Fruit fly (Drosophila melanogaster) whole organism, adult: Measurements from ENCODE around the gene CG31321.

Source experiments
- CG11617 ChIP-seq: fragments of 200-800 bp; sonication (Bioruptor generic); optimal IDR thresholded peaks from 2 replicates; lab custom pipeline; 2017; ENCODE audit warnings: mild to moderate bottlenecking, missing biosample characterization, missing genetic modification reagents, missing genetic modification characterization
- CG12768 ChIP-seq: fragments of 200-800 bp; sonication (Bioruptor generic); optimal IDR thresholded peaks from 2 replicates; lab custom pipeline; 2017; ENCODE audit warnings: missing biosample characterization, missing genetic modification characterization, mild to moderate bottlenecking, moderate library complexity, missing genetic modification reagents
- CG14711 ChIP-seq: fragments of 200-800 bp; sonication (Bioruptor generic); optimal IDR thresholded peaks from 2 replicates; lab custom pipeline; 2018; ENCODE audit warnings: missing biosample characterization, mild to moderate bottlenecking, missing genetic modification characterization, moderate library complexity
- CG1620 ChIP-seq: fragments of 200-800 bp; sonication (Bioruptor generic); optimal IDR thresholded peaks from 2 replicates; lab custom pipeline; 2016; ENCODE audit warnings: missing biosample characterization, missing genetic modification characterization
- CG33017 ChIP-seq: fragments of 200-800 bp; sonication (Bioruptor generic); optimal IDR thresholded peaks from 2 replicates; lab custom pipeline; 2018; ENCODE audit warnings: missing biosample characterization, mild to moderate bottlenecking, missing genetic modification characterization, moderate library complexity
- CG5204 ChIP-seq: fragments of 200-800 bp; sonication (Bioruptor generic); optimal IDR thresholded peaks from 2 replicates; lab custom pipeline; 2016; ENCODE audit warnings: missing biosample characterization, missing genetic modification characterization
- CG7045 ChIP-seq: fragments of 200-800 bp; sonication (Bioruptor generic); optimal IDR thresholded peaks from 2 replicates; lab custom pipeline; 2017; ENCODE audit warnings: missing biosample characterization, mild to moderate bottlenecking, missing genetic modification characterization
- CG7101 ChIP-seq: fragments of 200-800 bp; sonication (Bioruptor generic); optimal IDR thresholded peaks from 2 replicates; lab custom pipeline; 2018; ENCODE audit warnings: missing biosample characterization, mild to moderate bottlenecking, missing genetic modification characterization, moderate library complexity
- Clk ChIP-seq: fragments of 200-800 bp; sonication (Bioruptor generic); optimal IDR thresholded peaks from 2 replicates; lab custom pipeline; 2017; ENCODE audit warnings: missing biosample characterization, missing genetic modification characterization
- Crg-1 ChIP-seq: fragments of 200-800 bp; sonication (Bioruptor generic); optimal IDR thresholded peaks from 2 replicates; lab custom pipeline; 2016; ENCODE audit warnings: missing biosample characterization, missing genetic modification characterization
- Hr96 ChIP-seq: fragments of 200-800 bp; sonication (Bioruptor generic); optimal IDR thresholded peaks from 2 replicates; lab custom pipeline; 2016; ENCODE audit warnings: missing biosample characterization, missing genetic modification characterization
- Mnt ChIP-seq: fragments of 200-800 bp; sonication (Bioruptor generic); optimal IDR thresholded peaks from 2 replicates; lab custom pipeline; 2016; ENCODE audit warnings: missing biosample characterization, mild to moderate bottlenecking, missing genetic modification characterization
- bab1 ChIP-seq: fragments of 200-800 bp; sonication (Bioruptor generic); optimal IDR thresholded peaks from 3 replicates; lab custom pipeline; 2019; ENCODE audit warnings: missing biosample characterization, mild to moderate bottlenecking, missing genetic modification characterization, moderate library complexity
- cic ChIP-seq: fragments of 200-800 bp; sonication (Bioruptor generic); optimal IDR thresholded peaks from 2 replicates; lab custom pipeline; 2017; ENCODE audit warnings: missing biosample characterization, mild to moderate bottlenecking, missing genetic modification characterization, moderate library complexity
- cnc ChIP-seq, 2 experiments: fragments of >200 bp; optimal IDR thresholded peaks; 2 replicates each; lab custom pipeline; 2017
- kay ChIP-seq: fragments of 200-800 bp; sonication (Bioruptor generic); peaks from one replicate; lab custom pipeline; 2016; ENCODE audit warnings: missing biosample characterization, missing genetic modification characterization, borderline replicate concordance
- ovo ChIP-seq: fragments of 200-800 bp; sonication (Bioruptor generic); optimal IDR thresholded peaks from 2 replicates; lab custom pipeline; 2016; ENCODE audit warnings: missing biosample characterization, missing genetic modification characterization
- pad ChIP-seq: fragments of 200-800 bp; sonication (Bioruptor generic); optimal IDR thresholded peaks from 3 replicates; lab custom pipeline; 2017; ENCODE audit warnings: missing biosample characterization, missing genetic modification characterization, mild to moderate bottlenecking, moderate library complexity, missing genetic modification reagents
- tj ChIP-seq: fragments of 200-800 bp; sonication (Bioruptor generic); optimal IDR thresholded peaks from 3 replicates; lab custom pipeline; 2017; ENCODE audit warnings: missing biosample characterization, mild to moderate bottlenecking, missing genetic modification characterization, moderate library complexity
- toe ChIP-seq: fragments of 200-800 bp; sonication (Bioruptor generic); optimal IDR thresholded peaks from 2 replicates; lab custom pipeline; 2016; ENCODE audit warnings: missing biosample characterization, missing genetic modification characterization

The CG31321 gene

dm6 chr3R:14310062-14310461 is at the start of gene CG31321:
TSS of gene CG31321 (plus strand) at chr3R:14310362.
- TF ChIP-seq ovo (GFP tag; lab: Kevin White, UChicago) (no peak), CG11617 (GFP tag; lab: Kevin White, UChicago) (no peak), CG33017 (tag; lab: Kevin White, UChicago) (no peak), tj (GFP tag; lab: Kevin White, UChicago) (no peak), CG14711 (tag; lab: Kevin White, UChicago) (no peak), Mnt (no peak), Crg-1 (GFP tag; lab: Kevin White, UChicago) (no peak), pad (GFP tag; lab: Kevin White, UChicago) (no peak), CG7101 (tag; lab: Kevin White, UChicago) (no peak), Clk (GFP tag; lab: Kevin White, UChicago) (no peak), cic (no peak), cnc (optimal IDR thresholded peaks at IDR 0.05; lab: Kevin White, UChicago) (no peak)

- no peak for TF ChIP-seq kay (GFP tag; lab: Kevin White, UChicago)
- no peak for TF ChIP-seq bab1
- no peak for TF ChIP-seq Mnt
- TF ChIP-seq cnc (optimal IDR thresholded peaks at IDR 0.05; lab: Kevin White, UChicago) = no peak
- no peak for TF ChIP-seq toe (GFP tag; lab: Kevin White, UChicago)
- TF ChIP-seq CG12768 = no peak
- no peak for TF ChIP-seq cic
- no peak for TF ChIP-seq CG1620
- TF ChIP-seq pad (GFP tag; lab: Kevin White, UChicago) = no peak
- no peak for TF ChIP-seq CG5204 (GFP tag; lab: Kevin White, UChicago)
- TF ChIP-seq CG7101 (tag; lab: Kevin White, UChicago) = no peak
- TF ChIP-seq ovo (GFP tag; lab: Kevin White, UChicago) = no peak
- TF ChIP-seq tj (GFP tag; lab: Kevin White, UChicago) = no peak
Observed at dm6 chr3R:14261113-14261512, 49.0 kb upstream of the CG31321 start, which contains the start of gene CG14840. TSS of gene CG14840 (minus strand) at chr3R:14261213.

- TF ChIP-seq Crg-1 (GFP tag; lab: Kevin White, UChicago) = no peak
- TF ChIP-seq CG5204 (GFP tag; lab: Kevin White, UChicago) = no peak
- TF ChIP-seq ovo (GFP tag; lab: Kevin White, UChicago) = no peak
- no peak for TF ChIP-seq bab1
- TF ChIP-seq cic = no peak
- no peak for TF ChIP-seq CG11617 (GFP tag; lab: Kevin White, UChicago)
- TF ChIP-seq Clk (GFP tag; lab: Kevin White, UChicago) = no peak
- no peak for TF ChIP-seq CG7101 (tag; lab: Kevin White, UChicago)
- no peak for TF ChIP-seq pad (GFP tag; lab: Kevin White, UChicago)
- TF ChIP-seq CG7045 = no peak
- TF ChIP-seq toe (GFP tag; lab: Kevin White, UChicago) = no peak
Observed at dm6 chr3R:14262087-14262486, 48.1 kb upstream of the CG31321 start, which contains the start of the genes CG14839 and CG14841. TSS of gene CG14839 (plus strand) at chr3R:14262387. TSS of gene CG14841 (minus strand) at chr3R:14262418.

dm6 chr3R:14275519-14276172 is 34.5 kb upstream of the CG31321 start:
- TF ChIP-seq Mnt = no peak
- no peak for TF ChIP-seq CG14711 (tag; lab: Kevin White, UChicago)
- no peak for TF ChIP-seq Hr96 (GFP tag; lab: Kevin White, UChicago)
- TF ChIP-seq CG33017 (tag; lab: Kevin White, UChicago) = no peak
- no peak for TF ChIP-seq CG11617 (GFP tag; lab: Kevin White, UChicago)
- TF ChIP-seq pad (GFP tag; lab: Kevin White, UChicago) = no peak
- TF ChIP-seq cnc (optimal IDR thresholded peaks at IDR 0.05; lab: Kevin White, UChicago) = no peak
- no peak for TF ChIP-seq Clk (GFP tag; lab: Kevin White, UChicago)
- TF ChIP-seq tj (GFP tag; lab: Kevin White, UChicago) = no peak
- no peak for TF ChIP-seq CG12768
- TF ChIP-seq CG5204 (GFP tag; lab: Kevin White, UChicago) = no peak
- no peak for TF ChIP-seq CG7045
- no peak for TF ChIP-seq toe (GFP tag; lab: Kevin White, UChicago)
- no peak for TF ChIP-seq ovo (GFP tag; lab: Kevin White, UChicago)
- no peak for TF ChIP-seq bab1
- TF ChIP-seq kay (GFP tag; lab: Kevin White, UChicago) = no peak
- TF ChIP-seq Crg-1 (GFP tag; lab: Kevin White, UChicago) = no peak
- no peak for TF ChIP-seq cic
- TF ChIP-seq CG1620 = no peak
- TF ChIP-seq CG7101 (tag; lab: Kevin White, UChicago) = no peak

dm6 chr3R:14277894-14278522 is 32.2 kb upstream of the CG31321 start:
- peak; percentile 65 for TF ChIP-seq CG14711 (tag; lab: Kevin White, UChicago)
- TF ChIP-seq tj (GFP tag; lab: Kevin White, UChicago) = no peak
- no peak for TF ChIP-seq Hr96 (GFP tag; lab: Kevin White, UChicago)
- TF ChIP-seq toe (GFP tag; lab: Kevin White, UChicago) = peak; percentile 32
- TF ChIP-seq CG5204 (GFP tag; lab: Kevin White, UChicago) = peak; percentile 36
- no peak for TF ChIP-seq cic
- peak; percentile 1 for TF ChIP-seq CG11617 (GFP tag; lab: Kevin White, UChicago)
- peak; percentile 80 for TF ChIP-seq CG33017 (tag; lab: Kevin White, UChicago)
- TF ChIP-seq CG7101 (tag; lab: Kevin White, UChicago) = peak; percentile 60
- no peak for TF ChIP-seq CG1620
- TF ChIP-seq Clk (GFP tag; lab: Kevin White, UChicago) = peak; percentile 41
- TF ChIP-seq Crg-1 (GFP tag; lab: Kevin White, UChicago) = no peak
- no peak for TF ChIP-seq ovo (GFP tag; lab: Kevin White, UChicago)
- TF ChIP-seq CG12768 = peak; percentile 42
- no peak for TF ChIP-seq Mnt
- TF ChIP-seq kay (GFP tag; lab: Kevin White, UChicago) = peak; percentile 64
- peak; percentile 71 for TF ChIP-seq CG7045
